Worm (Caenorhabditis elegans): ENCODE data around the gene F18E2.15.

F18E2.15 gene

DNA sequence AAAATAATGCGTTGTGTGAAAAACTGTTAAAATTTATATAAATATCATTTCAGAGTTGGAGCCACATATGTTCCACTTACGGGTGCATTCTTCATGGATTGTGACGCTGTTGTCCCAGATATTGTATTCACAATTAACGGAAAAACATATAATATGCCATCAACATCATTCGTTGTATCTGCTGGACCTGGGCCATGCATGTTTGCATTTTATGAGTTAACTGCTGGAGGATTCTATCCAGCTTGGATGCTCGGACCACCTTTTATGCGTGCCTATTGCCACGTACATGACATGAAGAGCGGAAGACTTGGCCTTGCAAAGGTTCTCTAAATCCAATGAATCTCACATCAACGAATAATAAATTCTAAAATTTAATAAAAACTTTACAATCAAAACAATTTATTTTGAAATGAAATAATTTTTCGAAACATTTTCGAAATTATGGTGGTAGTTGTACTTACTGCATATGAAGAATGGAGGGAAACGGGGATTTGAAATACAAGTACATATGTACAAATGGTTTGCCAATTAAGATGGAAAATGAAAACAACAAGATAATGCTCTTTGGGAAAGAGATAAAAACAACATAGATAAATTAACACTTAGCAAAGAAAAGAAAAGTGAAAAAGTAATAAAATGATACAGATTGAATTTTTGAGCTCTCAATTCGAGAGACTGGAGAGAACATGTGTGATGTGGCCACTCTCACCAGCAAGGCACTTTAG lies 16.9 kb downstream of the F18E2.15 start:
- TF ChIP-seq him-1 (tag; optimal IDR thresholded peaks at IDR 0.05) = no peak

DNA sequence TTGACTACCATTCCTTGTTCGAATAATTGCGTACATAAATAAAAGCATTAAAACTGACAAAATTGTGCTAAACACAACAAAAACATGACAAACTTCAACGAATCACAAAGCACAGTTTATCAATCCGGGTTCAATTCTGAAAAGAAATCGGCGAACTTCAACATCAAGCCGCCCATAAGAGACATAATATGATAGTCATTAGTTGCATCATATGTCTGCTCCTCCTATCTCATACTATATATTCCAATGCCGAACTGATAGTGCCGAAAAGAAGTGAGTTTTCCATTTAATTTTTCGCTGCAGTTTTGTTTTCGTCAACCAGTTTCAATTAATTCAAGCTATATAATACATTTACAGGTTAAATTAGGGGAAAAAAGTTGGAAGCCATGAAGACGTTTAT lies 19.1 kb downstream of the F18E2.15 start, which contains the start of gene hrg-7:
TSS of gene hrg-7 (plus strand) at position 358 of the 400 bp plus-strand sequence.
- TF ChIP-seq him-1 (tag; optimal IDR thresholded peaks at IDR 0.05) (no peak), W03F9.2 (tag; optimal IDR thresholded peaks at IDR 0.05) (no peak), dao-5 (tag; optimal IDR thresholded peaks at IDR 0.05) (no peak)

DNA sequence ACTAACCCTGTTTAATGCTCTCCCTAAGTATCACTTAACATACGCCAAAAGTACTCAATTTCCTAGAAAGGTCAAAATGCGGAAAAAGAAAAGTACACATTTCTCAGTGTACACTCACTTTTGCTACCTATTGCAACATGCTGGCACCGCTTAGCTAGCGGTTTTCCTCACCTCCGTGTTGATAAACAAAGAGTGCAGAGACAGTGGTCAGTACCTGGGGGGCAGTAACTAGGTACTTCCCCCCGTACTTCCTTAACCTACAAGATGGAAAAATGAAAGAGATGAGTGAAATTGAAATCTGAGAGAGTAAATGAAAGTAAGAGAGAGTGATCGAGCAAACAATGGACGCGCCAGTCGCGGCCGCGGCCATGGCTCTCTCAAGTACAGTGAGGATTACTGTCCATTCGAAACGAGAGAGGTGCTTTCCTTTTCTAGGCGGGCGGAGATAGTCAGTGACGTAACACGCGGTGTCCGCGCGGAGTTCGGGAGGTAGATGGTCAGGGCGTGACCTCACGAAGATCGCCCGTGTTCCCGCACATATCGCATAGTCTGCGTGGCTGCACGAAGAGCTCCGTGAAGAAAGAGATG lies 24.6 kb downstream of the F18E2.15 start, which contains the start of gene cky-1:
TSS of gene cky-1 (plus strand) at position 538 of the 588 bp plus-strand sequence.
- TF ChIP-seq dao-5 (tag; optimal IDR thresholded peaks at IDR 0.05) = no peak
- TF ChIP-seq W03F9.2 (tag; optimal IDR thresholded peaks at IDR 0.05) = no peak
- TF ChIP-seq him-1 (tag; optimal IDR thresholded peaks at IDR 0.05) = no peak

DNA sequence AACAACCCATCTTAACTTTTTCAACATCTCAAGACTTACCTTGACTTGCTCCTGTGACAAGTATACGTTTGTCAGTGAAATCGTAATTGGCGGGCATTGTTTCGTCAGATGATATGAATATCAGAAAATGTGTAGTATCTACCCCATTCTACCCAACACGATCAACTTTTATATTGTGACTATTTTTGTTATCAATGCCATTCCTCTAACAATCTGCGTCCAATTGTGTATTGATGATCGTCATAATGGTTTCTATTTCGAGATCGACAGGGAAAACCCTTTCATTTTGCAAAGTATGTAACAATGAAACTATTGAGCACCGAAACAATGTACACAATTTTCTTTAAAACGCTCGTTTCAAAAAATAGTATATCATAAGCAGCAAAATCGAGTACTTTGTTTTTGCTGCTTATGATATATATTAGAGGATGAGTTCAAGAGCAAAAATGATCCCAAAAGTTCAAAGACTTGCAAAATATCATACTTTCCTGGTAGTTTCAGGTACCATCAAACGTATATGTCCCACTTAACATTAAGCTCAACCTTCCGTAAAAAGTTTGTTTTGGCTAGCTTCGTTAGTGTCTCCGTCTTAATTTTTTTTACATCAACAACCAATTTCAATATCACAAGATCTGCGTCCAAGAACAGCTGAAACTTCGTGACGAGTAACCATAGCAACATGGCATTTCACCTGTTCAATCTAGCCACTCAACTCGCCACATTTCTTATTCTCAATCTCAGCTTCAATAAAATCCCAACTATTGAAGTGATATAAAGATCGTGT lies 27.2 kb downstream of the F18E2.15 start, which contains the start of the genes dhs-21 and xbx-9:
TSS of gene dhs-21 (minus strand) at position 181 of the 784 bp plus-strand sequence.
TSS of gene xbx-9 (plus strand) at position 734 of the 784 bp plus-strand sequence.
- no peak for TF ChIP-seq dao-5 (tag; optimal IDR thresholded peaks at IDR 0.05)
- TF ChIP-seq him-1 (tag; optimal IDR thresholded peaks at IDR 0.05) = no peak
- TF ChIP-seq W03F9.2 (tag; optimal IDR thresholded peaks at IDR 0.05) = no peak

DNA sequence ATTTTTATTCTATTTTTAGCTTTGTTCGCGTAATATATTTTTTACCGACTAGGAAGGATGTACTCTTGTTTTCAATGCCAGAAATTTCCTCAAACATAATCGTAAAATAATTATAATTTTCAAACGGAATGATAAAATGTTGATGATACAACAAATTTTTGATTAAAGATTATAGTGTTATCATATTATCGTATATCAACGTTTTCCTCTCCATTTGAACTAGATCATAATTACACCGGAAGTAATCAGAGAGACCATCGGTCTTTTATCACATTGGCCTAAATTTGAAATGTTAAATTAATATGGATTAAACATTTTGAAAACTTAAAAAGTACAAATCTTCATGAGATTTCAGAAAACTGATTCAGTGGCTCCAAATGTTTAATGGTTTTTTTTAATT lies 28.1 kb downstream of the F18E2.15 start:
- no peak for TF ChIP-seq dao-5 (tag; optimal IDR thresholded peaks at IDR 0.05)
- no peak for TF ChIP-seq him-1 (tag; optimal IDR thresholded peaks at IDR 0.05)

DNA sequence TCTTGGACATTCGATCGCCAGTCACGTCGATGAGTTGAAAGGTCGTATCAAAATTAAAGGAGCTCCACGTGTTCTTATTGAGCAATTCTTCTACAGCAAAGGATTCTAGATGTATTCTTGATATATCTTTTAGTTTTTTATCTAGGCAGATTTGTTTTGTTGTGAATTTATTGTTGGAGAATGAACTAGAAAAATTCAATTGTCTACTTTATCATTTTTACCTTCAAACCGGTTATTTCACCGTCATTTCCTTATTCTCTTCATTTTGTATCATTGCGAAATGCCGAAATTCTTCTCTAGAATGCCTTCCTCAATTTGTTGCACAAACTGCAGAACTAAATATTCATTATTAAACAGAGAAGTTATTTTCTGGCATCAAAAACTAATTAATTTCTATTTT lies 31.6 kb downstream of the F18E2.15 start, which contains the start of gene R11D1.10:
TSS of gene R11D1.10 (plus strand) at position 301 of the 400 bp plus-strand sequence.
- TF ChIP-seq W03F9.2 (tag; optimal IDR thresholded peaks at IDR 0.05) (no peak), dao-5 (tag; optimal IDR thresholded peaks at IDR 0.05) (no peak), him-1 (tag; optimal IDR thresholded peaks at IDR 0.05) (no peak)

DNA sequence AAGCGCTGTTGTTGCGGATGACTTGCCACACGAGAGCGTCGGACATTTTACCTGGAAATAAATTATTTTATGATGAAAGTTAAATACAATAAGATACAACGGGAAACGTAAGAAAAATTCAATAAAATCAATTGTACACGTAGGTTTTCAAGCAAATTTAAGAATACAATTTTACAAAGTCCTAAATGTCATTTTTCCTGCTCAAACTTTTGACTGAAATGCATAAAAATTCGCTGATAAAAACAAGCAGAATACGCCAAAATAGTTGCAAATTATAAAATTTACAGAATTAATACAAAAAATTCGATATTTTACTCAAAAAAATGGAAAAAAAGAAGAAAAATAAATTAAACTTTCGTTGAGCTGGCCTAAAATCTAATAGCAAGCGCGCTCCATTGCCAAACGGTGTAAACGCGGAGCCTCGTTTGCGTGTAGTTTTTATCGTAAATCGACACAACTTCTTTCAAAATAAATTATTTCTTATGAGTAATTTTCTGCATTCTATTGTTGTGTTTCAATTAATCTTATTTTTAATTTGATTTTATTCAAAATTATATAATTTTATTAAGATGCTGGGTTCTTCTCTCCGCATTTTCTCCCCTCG lies 32.6 kb downstream of the F18E2.15 start, which contains the start of the genes rpl-28 and mrpl-49:
TSS of gene rpl-28 (minus strand) at position 51 of the 604 bp plus-strand sequence.
TSS of gene mrpl-49 (plus strand) at position 570 of the 604 bp plus-strand sequence.
- TF ChIP-seq him-1 (tag; optimal IDR thresholded peaks at IDR 0.05) = peak; percentile 15
- TF ChIP-seq W03F9.2 (tag; optimal IDR thresholded peaks at IDR 0.05) = peak; percentile 93
- no peak for TF ChIP-seq dao-5 (tag; optimal IDR thresholded peaks at IDR 0.05)

DNA sequence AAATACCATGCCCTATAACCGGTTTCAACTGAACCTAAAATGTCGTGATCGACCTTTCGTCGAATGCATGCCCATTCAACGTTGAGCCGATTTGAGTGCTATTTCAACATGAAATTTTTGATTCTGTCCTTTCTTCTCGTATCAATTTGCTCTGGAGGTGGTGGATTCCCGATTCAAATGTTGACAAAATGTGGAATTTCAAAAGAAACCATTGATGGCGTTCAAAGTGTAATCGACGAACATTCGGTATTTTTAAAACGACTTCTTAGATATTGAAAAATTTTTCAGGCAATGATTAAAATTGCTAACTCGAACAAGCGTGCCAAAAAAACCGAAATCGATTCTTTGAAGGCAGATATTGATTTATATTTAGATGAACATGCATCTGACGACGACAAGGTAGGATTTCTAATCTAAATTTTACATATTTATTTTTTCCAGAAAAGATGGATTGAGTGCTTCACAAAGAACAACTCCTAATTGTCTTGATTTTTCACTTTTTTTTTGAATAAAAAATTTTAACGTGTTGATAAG lies 33.6 kb downstream of the F18E2.15 start, which contains the start of gene R11D1.13:
TSS of gene R11D1.13 (plus strand) at position 51 of the 534 bp plus-strand sequence.
- TF ChIP-seq dao-5 (tag; optimal IDR thresholded peaks at IDR 0.05) (no peak), him-1 (tag; optimal IDR thresholded peaks at IDR 0.05) (no peak), W03F9.2 (tag; optimal IDR thresholded peaks at IDR 0.05) (no peak)

DNA sequence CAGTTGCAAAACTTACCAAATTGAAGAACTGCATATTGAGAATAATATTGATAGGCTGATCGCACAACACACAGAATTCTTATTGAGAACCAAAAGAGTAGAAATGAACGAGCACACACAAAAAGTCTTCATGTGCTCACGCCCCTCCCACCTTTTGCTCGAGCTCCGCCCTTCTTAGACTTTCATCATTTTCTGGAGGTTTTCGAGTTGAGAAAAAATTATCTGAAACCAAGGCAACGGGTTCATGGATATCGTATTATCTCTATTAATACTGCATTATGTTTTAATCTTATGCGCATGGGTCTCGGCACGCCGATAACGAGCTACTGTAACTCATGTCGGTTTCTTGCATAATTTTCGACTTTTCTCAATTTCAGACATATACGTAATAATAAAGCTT lies 34.9 kb downstream of the F18E2.15 start, which contains the start of gene R11D1.12:
TSS of gene R11D1.12 (minus strand) at position 101 of the 400 bp plus-strand sequence.
- TF ChIP-seq W03F9.2 (tag; optimal IDR thresholded peaks at IDR 0.05) = no peak

DNA sequence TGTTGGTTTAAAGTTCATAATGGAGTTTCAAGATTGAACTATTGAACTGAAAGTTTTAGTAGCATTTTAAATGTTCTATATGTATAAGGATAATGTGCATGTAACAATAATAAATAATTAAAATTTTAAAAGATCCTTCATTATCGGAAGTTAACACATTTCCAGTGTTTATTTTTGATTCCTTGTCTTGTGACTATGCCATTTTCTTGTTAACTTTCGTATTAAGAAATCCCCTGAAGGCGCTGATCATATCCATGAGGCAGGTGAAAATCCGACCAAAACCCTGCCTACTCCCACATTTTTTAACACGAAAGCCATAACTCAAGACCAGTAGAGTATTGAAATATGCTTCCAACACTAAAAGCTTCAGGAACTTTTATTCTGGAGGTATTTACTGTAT lies 41.1 kb downstream of the F18E2.15 start, which contains the start of gene R11D1.7:
TSS of gene R11D1.7 (plus strand) at position 301 of the 400 bp plus-strand sequence.
- no peak for TF ChIP-seq him-1 (tag; optimal IDR thresholded peaks at IDR 0.05)
- no peak for TF ChIP-seq dao-5 (tag; optimal IDR thresholded peaks at IDR 0.05)
- TF ChIP-seq W03F9.2 (tag; optimal IDR thresholded peaks at IDR 0.05) = no peak

DNA sequence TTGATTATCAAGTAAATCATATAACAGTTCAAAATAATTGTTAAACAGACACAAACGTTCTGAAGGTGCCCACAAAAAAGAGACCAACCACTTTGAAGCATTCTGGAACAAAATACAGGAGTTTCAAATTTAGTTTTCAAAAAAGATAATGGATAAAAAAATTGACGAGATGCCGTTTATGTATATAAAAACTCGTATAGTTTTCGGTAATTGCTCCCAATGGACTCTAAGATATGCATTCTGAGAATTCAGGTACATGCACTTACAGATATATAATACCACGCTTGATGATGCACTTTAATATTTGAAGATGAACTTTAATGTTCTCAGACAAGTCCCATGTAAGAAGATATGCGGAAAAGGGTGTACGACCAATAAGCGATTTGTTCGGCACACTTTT lies 42.2 kb downstream of the F18E2.15 start, which contains the start of gene str-181:
TSS of gene str-181 (minus strand) at position 101 of the 400 bp plus-strand sequence.
- TF ChIP-seq him-1 (tag; optimal IDR thresholded peaks at IDR 0.05) = no peak
- TF ChIP-seq dao-5 (tag; optimal IDR thresholded peaks at IDR 0.05) = no peak
- no peak for TF ChIP-seq W03F9.2 (tag; optimal IDR thresholded peaks at IDR 0.05)

DNA sequence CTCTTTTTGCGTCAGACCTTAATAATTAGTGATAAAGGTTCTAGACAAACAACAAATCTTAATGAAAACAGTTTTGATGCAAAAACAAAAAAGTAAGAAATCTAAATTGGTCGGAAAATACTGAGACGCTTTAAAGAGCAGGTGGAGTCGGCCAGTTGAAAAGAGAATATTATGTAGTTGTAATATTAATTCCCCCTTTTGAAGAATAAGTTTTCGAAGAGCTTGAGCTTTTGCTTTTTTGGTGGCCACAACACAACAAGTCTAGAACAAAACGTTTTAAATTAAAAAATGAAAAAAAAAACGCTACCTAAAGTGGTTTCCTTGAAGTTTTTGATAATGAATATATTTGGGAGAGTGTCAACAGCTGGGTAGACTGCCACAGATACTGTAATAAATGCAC lies 44.4 kb downstream of the F18E2.15 start, which contains the start of gene str-178:
TSS of gene str-178 (minus strand) at position 101 of the 400 bp plus-strand sequence.
- TF ChIP-seq dao-5 (tag; optimal IDR thresholded peaks at IDR 0.05) (no peak), him-1 (tag; optimal IDR thresholded peaks at IDR 0.05) (no peak), W03F9.2 (tag; optimal IDR thresholded peaks at IDR 0.05) (no peak)

Measured in whole organism, L4/young adult.